Worm (Caenorhabditis elegans) whole organism, L1 larva: ENCODE results near the gene fbxb-111.

Source experiments
- ama-1 ChIP-seq: fragments of 150-350 bp; optimal IDR thresholded peaks from 2 replicates; lab custom pipeline; 2014
- efl-1 ChIP-seq, 4 experiments: fragments of 150-350 bp; optimal IDR thresholded peaks in 3 of 4; peaks in 1 of 4; 1 replicate in 1 of 4; 2 replicates in 3 of 4; lab custom pipeline; 2014; ENCODE audit warnings: missing biosample characterization in 2 of 4, missing genetic modification characterization in 2 of 4, missing genetic modification reagents in 2 of 4
- lin-39 ChIP-seq: fragments of 150-350 bp; optimal IDR thresholded peaks from 2 replicates; lab custom pipeline; 2014; ENCODE audit warnings: missing biosample characterization, missing genetic modification reagents, missing genetic modification characterization
- lsy-2 ChIP-seq, 2 experiments: fragments of 150-350 bp; optimal IDR thresholded peaks; 2 replicates each; lab custom pipeline; 2014; ENCODE audit warnings: missing biosample characterization in 2 of 2, missing genetic modification characterization in 2 of 2
- nhr-11 ChIP-seq: fragments of 150-350 bp; optimal IDR thresholded peaks from 2 replicates; lab custom pipeline; 2014; ENCODE audit warnings: missing biosample characterization, missing genetic modification characterization
- nhr-12 ChIP-seq: sonication (generic microtip); optimal IDR thresholded peaks from 2 replicates; lab custom pipeline; 2017; ENCODE audit warnings: missing biosample characterization, missing genetic modification characterization

- no peak for TF ChIP-seq efl-1 (optimal IDR thresholded peaks at IDR 0.05; lab: Kevin White, UChicago)
- TF ChIP-seq efl-1 (GFP tag; optimal IDR thresholded peaks at IDR 0.05 in 1 of 2; lab: Kevin White, UChicago), result no peak
- TF ChIP-seq nhr-11 (tag; lab: Kevin White, UChicago), result no peak
- TF ChIP-seq lsy-2 (tag; optimal IDR thresholded peaks at IDR 0.05; lab: Kevin White, UChicago), result no peak
- TF ChIP-seq lin-39, result no peak
- TF ChIP-seq nhr-12, result no peak
- no peak for TF ChIP-seq ama-1
Observed at ce11 chrII:2735192-2735591, 39.6 kb downstream of the fbxb-111 start, which contains the start of gene wdr-31.
